Fruit fly (Drosophila melanogaster): Measurements from ENCODE around the gene Sry-beta.

Sry-beta gene

dm6 chr3R:29997607-29998236, 41.8 kb upstream of the Sry-beta start, which contains the start of the genes CG15525 and CG11504 (continued):
- TF ChIP-seq CG11093 (GFP tag; IDR thresholded peaks at IDR 0.05) (no peak), gfzf (GFP tag; optimal IDR thresholded peaks at IDR 0.05) (peak; percentile 42), da (GFP tag; optimal IDR thresholded peaks at IDR 0.05) (no peak), Gsc (GFP tag; IDR thresholded peaks at IDR 0.05) (no peak), CG10267 (tag; optimal IDR thresholded peaks at IDR 0.05) (peak; percentile 49), H15 (GFP tag; IDR thresholded peaks at IDR 0.05) (no peak), CG3847 (GFP tag; IDR thresholded peaks at IDR 0.05) (peak; percentile 43), Bteb2 (GFP tag; optimal IDR thresholded peaks at IDR 0.05) (peak; percentile 33), Dbx (GFP tag; IDR thresholded peaks at IDR 0.05) (peak; percentile 69; the same call in 2 of the 3 replicates), CG11504 (tag; optimal IDR thresholded peaks at IDR 0.05) (no peak), Eip74EF (GFP tag; optimal IDR thresholded peaks at IDR 0.05) (no peak), en (GFP tag; optimal IDR thresholded peaks at IDR 0.05) (no peak), CG18262 (tag; optimal IDR thresholded peaks at IDR 0.05) (no peak), Ada2b (GFP tag; IDR thresholded peaks at IDR 0.05) (peak; percentile 36; the same call in 1 of the 2 replicates), CG43689 (GFP tag; IDR thresholded peaks at IDR 0.05) (no peak), chinmo (GFP tag; IDR thresholded peaks at IDR 0.05; ENCODE audit: partially characterized antibody) (peak; percentile 85; the same call in 1 of the 4 replicates), CG7745 (tag; optimal IDR thresholded peaks at IDR 0.05) (no peak), sug (tag; optimal IDR thresholded peaks at IDR 0.05) (no peak), Antp (GFP tag; optimal IDR thresholded peaks at IDR 0.05) (peak; percentile 32), dati (GFP tag; IDR thresholded peaks at IDR 0.05) (no peak), CG4617 (GFP tag; optimal IDR thresholded peaks at IDR 0.05; ENCODE audit: borderline replicate concordance) (peak; percentile 96), Med (GFP tag) (peak; percentile 84), Gug (GFP tag; IDR thresholded peaks at IDR 0.05) (peak; percentile 75; the same call in 3 of the 4 replicates), NC2α (GFP tag; optimal IDR thresholded peaks at IDR 0.05) (no peak), CG15479 (GFP tag; optimal IDR thresholded peaks at IDR 0.05) (peak; percentile 79), CG8944 (GFP tag; optimal IDR thresholded peaks at IDR 0.05) (peak; percentile 8), phol (tag; optimal IDR thresholded peaks at IDR 0.05) (peak; percentile 96), CG17359 (tag; optimal IDR thresholded peaks at IDR 0.05) (peak; percentile 45), zfh2 (GFP tag; optimal IDR thresholded peaks at IDR 0.05) (peak; percentile 56), Chrac-16 (GFP tag; optimal IDR thresholded peaks at IDR 0.05) (peak; percentile 54), br (optimal IDR thresholded peaks at IDR 0.05) (no peak), BEAF-32 (GFP tag; optimal IDR thresholded peaks at IDR 0.05) (peak; percentile 91), Trl (optimal IDR thresholded peaks at IDR 0.05) (no peak), Trl (GFP tag; optimal IDR thresholded peaks at IDR 0.05) (no peak), CG14965 (GFP tag; optimal IDR thresholded peaks at IDR 0.05; ENCODE audit: borderline replicate concordance) (no peak), run (tag; optimal IDR thresholded peaks at IDR 0.05) (no peak), ro (GFP tag; IDR thresholded peaks at IDR 0.05) (no peak), CG11085 (GFP tag; IDR thresholded peaks at IDR 0.05) (0 out of 2 replicates have a peak, but pooled peaks have one; percentile 9), CG4360 (GFP tag; IDR thresholded peaks at IDR 0.05) (no peak), dysf (GFP tag; IDR thresholded peaks at IDR 0.05) (no peak), CG14014 (GFP tag; IDR thresholded peaks at IDR 0.05) (peak; percentile 54), bbx (GFP tag; IDR thresholded peaks at IDR 0.05; ENCODE audit: partially characterized antibody) (peak; percentile 72), BtbVII (GFP tag; optimal IDR thresholded peaks at IDR 0.05) (no peak), repo (GFP tag; optimal IDR thresholded peaks at IDR 0.05) (no peak), wek (GFP tag; optimal IDR thresholded peaks at IDR 0.05) (no peak), schlank (tag; optimal IDR thresholded peaks at IDR 0.05) (no peak), HLH4C (GFP tag; IDR thresholded peaks at IDR 0.05; ENCODE audit: partially characterized antibody) (peak; percentile 91), CG4424 (GFP tag; optimal IDR thresholded peaks at IDR 0.05) (peak; percentile 53), kah (GFP tag; optimal IDR thresholded peaks at IDR 0.05) (no peak), CG9727 (GFP tag; optimal IDR thresholded peaks at IDR 0.05) (peak; percentile 25), CG1529 (GFP tag; optimal IDR thresholded peaks at IDR 0.05) (no peak)

Data from whole organism, embryonic.